Worm (Caenorhabditis elegans) whole organism, young adult: Measurements from ENCODE around the gene F48E3.9.
A peak's percentile ranks its signal among the peaks of the same experiment; 100 is the strongest.

Experiments used
- B0019.2 ChIP-seq: fragments of 200-800 bp; sonication (Bioruptor generic); conservative IDR thresholded peaks from 2 replicates; pipeline ENCODE4 v1.3.6; 2022; ENCODE audit warnings: missing genetic modification reagents, missing genetic modification characterization, missing compliant biosample characterization
- D2030.7 ChIP-seq: fragments of 200-800 bp; sonication (Bioruptor generic); IDR thresholded peaks from 2 replicates; pipeline ENCODE4 v1.3.6; 2022; ENCODE audit warnings: missing genetic modification reagents, missing genetic modification characterization, missing compliant biosample characterization
- F10E7.11 ChIP-seq: sonication (generic microtip); optimal IDR thresholded peaks from 2 replicates; lab custom pipeline; 2017; ENCODE audit warnings: mild to moderate bottlenecking, missing genetic modification characterization, moderate library complexity, missing compliant biosample characterization
- F23B12.7 ChIP-seq: sonication (generic microtip); optimal IDR thresholded peaks from 2 replicates; lab custom pipeline; 2017; ENCODE audit warnings: missing genetic modification characterization, mild to moderate bottlenecking, missing compliant biosample characterization, antibody characterized with exemption, moderate library complexity; ENCODE audit not compliant: insufficient read depth
- F37B4.10 ChIP-seq: fragments of 200-800 bp; sonication (Bioruptor generic); IDR thresholded peaks from 2 replicates; pipeline ENCODE4 v1.3.6; 2022; ENCODE audit warnings: missing genetic modification characterization, missing compliant biosample characterization
- F55B11.4 ChIP-seq: sonication (generic microtip); optimal IDR thresholded peaks from 2 replicates; lab custom pipeline; 2016; ENCODE audit warnings: missing compliant biosample characterization, missing genetic modification characterization, borderline replicate concordance; ENCODE audit not compliant: insufficient read depth
- F57C9.4 ChIP-seq: sonication (generic microtip); optimal IDR thresholded peaks from 2 replicates; lab custom pipeline; 2017; ENCODE audit warnings: mild to moderate bottlenecking, missing genetic modification characterization, missing compliant biosample characterization
- T07F8.4 ChIP-seq: sonication (generic microtip); optimal IDR thresholded peaks from 2 replicates; lab custom pipeline; 2016; ENCODE audit warnings: mild to moderate bottlenecking, missing genetic modification characterization, moderate library complexity, missing compliant biosample characterization
- T26A5.8 ChIP-seq: sonication (generic microtip); optimal IDR thresholded peaks from 2 replicates; lab custom pipeline; 2016; ENCODE audit warnings: missing genetic modification characterization, missing compliant biosample characterization
- Y53G8AR.9 ChIP-seq: fragments of 200-800 bp; sonication (Bioruptor generic); conservative IDR thresholded peaks from 2 replicates; pipeline ENCODE4 v1.3.6; 2022; ENCODE audit warnings: missing genetic modification reagents, missing genetic modification characterization, missing compliant biosample characterization
- Y95B8A.8 ChIP-seq: fragments of 200-800 bp; sonication (Bioruptor generic); IDR thresholded peaks from 2 replicates; pipeline ENCODE4 v1.3.6; 2022; ENCODE audit warnings: missing genetic modification reagents, missing genetic modification characterization, missing compliant biosample characterization
- akir-1 ChIP-seq: fragments of 200-800 bp; sonication (Bioruptor generic); optimal IDR thresholded peaks from 2 replicates; lab custom pipeline; 2018; ENCODE audit warnings: mild to moderate bottlenecking, missing genetic modification characterization, moderate library complexity, missing compliant biosample characterization
- attf-5 ChIP-seq: fragments of 200-800 bp; sonication (Bioruptor generic); optimal IDR thresholded peaks from 2 replicates; lab custom pipeline; 2018; ENCODE audit warnings: mild to moderate bottlenecking, missing genetic modification characterization, missing compliant biosample characterization
- bed-1 ChIP-seq: fragments of 200-800 bp; sonication (Bioruptor generic); IDR thresholded peaks from 2 replicates; pipeline ENCODE4 v1.3.6; 2022; ENCODE audit warnings: missing genetic modification reagents, missing genetic modification characterization, missing compliant biosample characterization
- ccch-3 ChIP-seq: fragments of 200-800 bp; sonication (Bioruptor generic); optimal IDR thresholded peaks from 2 replicates; lab custom pipeline; 2018; ENCODE audit warnings: mild to moderate bottlenecking, missing genetic modification characterization, missing compliant biosample characterization
- cebp-1 ChIP-seq, 2 experiments: fragments of 200-800 bp in 1 of 2; sonication (Bioruptor generic) in 1 of 2; sonication (generic microtip) in 1 of 2; IDR thresholded peaks in 1 of 2; optimal IDR thresholded peaks in 1 of 2; 2 replicates each; pipeline versions ENCODE4 v1.3.6 to Lab custom; 2017 to 2022; ENCODE audit warnings: missing compliant biosample characterization in 2 of 2, missing genetic modification characterization in 2 of 2, mild to moderate bottlenecking in 1 of 2, missing genetic modification reagents in 1 of 2, moderate library complexity in 1 of 2
- cebp-2 ChIP-seq: fragments of 200-800 bp; sonication (Bioruptor generic); IDR thresholded peaks from 2 replicates; pipeline ENCODE4 v1.3.6; 2022; ENCODE audit warnings: missing genetic modification characterization, missing compliant biosample characterization
- ceh-40 ChIP-seq: fragments of 200-800 bp; sonication (Bioruptor generic); IDR thresholded peaks from 2 replicates; pipeline ENCODE4 v1.3.6; 2022; ENCODE audit warnings: missing genetic modification characterization, missing compliant biosample characterization
- ceh-91 ChIP-seq: fragments of 200-800 bp; sonication (Bioruptor generic); IDR thresholded peaks from 2 replicates; pipeline ENCODE4 v1.3.6; 2022; ENCODE audit warnings: missing genetic modification reagents, missing genetic modification characterization, missing compliant biosample characterization
- efl-1 ChIP-seq: fragments of 150-350 bp; optimal IDR thresholded peaks from 2 replicates; lab custom pipeline; 2014; ENCODE audit warnings: missing biosample characterization, missing genetic modification reagents, missing genetic modification characterization
- egrh-3 ChIP-seq: fragments of 200-800 bp; sonication (Bioruptor generic); IDR thresholded peaks from 2 replicates; pipeline ENCODE4 v1.3.6; 2022; ENCODE audit warnings: missing genetic modification reagents, missing genetic modification characterization, missing compliant biosample characterization
- ets-4 ChIP-seq: fragments of 200-800 bp; sonication (Bioruptor generic); optimal IDR thresholded peaks from 2 replicates; lab custom pipeline; 2018; ENCODE audit warnings: mild to moderate bottlenecking, missing genetic modification characterization, missing compliant biosample characterization
- him-1 ChIP-seq: sonication (generic microtip); optimal IDR thresholded peaks from 2 replicates; lab custom pipeline; 2016; ENCODE audit warnings: missing genotype, missing genetic modification reagents, missing genetic modification characterization, missing compliant biosample characterization
- hlh-26 ChIP-seq: fragments of 200-800 bp; sonication (Bioruptor generic); conservative IDR thresholded peaks from 2 replicates; pipeline ENCODE4 v1.3.6; 2022; ENCODE audit warnings: missing genetic modification reagents, missing genetic modification characterization, missing compliant biosample characterization
- hmg-1.2 ChIP-seq: fragments of 200-800 bp; sonication (Bioruptor generic); IDR thresholded peaks from 2 replicates; pipeline ENCODE4 v1.3.6; 2022; ENCODE audit warnings: missing genetic modification reagents, missing genetic modification characterization, missing compliant biosample characterization
- lin-26 ChIP-seq: fragments of 200-800 bp; sonication (Bioruptor generic); IDR thresholded peaks from 2 replicates; pipeline ENCODE4 v1.3.6; 2022; ENCODE audit warnings: missing genetic modification reagents, missing genetic modification characterization, missing compliant biosample characterization
- nfya-2 ChIP-seq: fragments of 200-800 bp; sonication (Bioruptor generic); IDR thresholded peaks from 2 replicates; pipeline ENCODE4 v1.3.6; 2022; ENCODE audit warnings: missing genetic modification reagents, missing genetic modification characterization, missing compliant biosample characterization
- nfyb-1 ChIP-seq: fragments of 200-800 bp; sonication (Bioruptor generic); IDR thresholded peaks from 2 replicates; pipeline ENCODE4 v1.3.6; 2022; ENCODE audit warnings: missing genetic modification reagents, missing genetic modification characterization, missing compliant biosample characterization
- nhr-179 ChIP-seq: sonication (generic microtip); optimal IDR thresholded peaks from 2 replicates; lab custom pipeline; 2016; ENCODE audit warnings: mild to moderate bottlenecking, missing genetic modification characterization, missing compliant biosample characterization
- repo-1 ChIP-seq: sonication (generic microtip); optimal IDR thresholded peaks from 2 replicates; lab custom pipeline; 2017; ENCODE audit warnings: mild to moderate bottlenecking, missing genetic modification characterization, missing compliant biosample characterization
- sptf-2 ChIP-seq: fragments of 200-800 bp; sonication (Bioruptor generic); optimal IDR thresholded peaks from 2 replicates; lab custom pipeline; 2018; ENCODE audit warnings: mild to moderate bottlenecking, missing genetic modification characterization, missing compliant biosample characterization
- zfh-2 ChIP-seq: fragments of 200-800 bp; sonication (Bioruptor generic); conservative IDR thresholded peaks from 2 replicates; pipeline ENCODE4 v1.3.6; 2022; ENCODE audit warnings: missing genetic modification reagents, missing genetic modification characterization, missing compliant biosample characterization
- zim-3 ChIP-seq: sonication (generic microtip); optimal IDR thresholded peaks from 2 replicates; lab custom pipeline; 2017; ENCODE audit warnings: mild to moderate bottlenecking, missing genetic modification characterization, moderate library complexity, missing compliant biosample characterization
- ztf-22 ChIP-seq: fragments of 200-800 bp; sonication (Bioruptor generic); optimal IDR thresholded peaks from 2 replicates; lab custom pipeline; 2018; ENCODE audit warnings: mild to moderate bottlenecking, missing genetic modification characterization, moderate library complexity, missing compliant biosample characterization

Gene F48E3.9

DNA sequence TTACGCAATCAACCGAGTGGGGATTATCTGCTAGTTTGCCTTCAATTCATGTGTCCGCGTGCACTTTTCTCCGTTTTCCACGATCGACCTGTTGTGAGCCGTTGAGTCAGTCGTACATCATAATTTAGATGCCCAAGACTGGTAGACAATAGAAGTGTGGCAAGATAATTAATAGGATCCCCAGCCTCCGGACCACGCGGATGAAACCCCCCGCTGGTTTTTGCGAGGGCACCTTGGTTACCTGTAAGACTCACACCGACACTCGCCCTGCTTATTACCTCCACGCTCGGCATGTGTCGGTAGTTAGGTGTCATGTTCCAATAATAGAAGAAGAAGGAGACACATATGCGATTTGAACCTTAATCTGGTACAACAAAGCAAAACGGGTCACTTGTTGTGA, 24.9 kb upstream of the F48E3.9 start:
- TF ChIP-seq cebp-2 (GFP tag; lab: Robert Waterston, UW) (no peak), Y95B8A.8 (no peak), hlh-26 (no peak), lin-26 (no peak)
- TF ChIP-seq, all 124 proteins: peak for 0

DNA sequence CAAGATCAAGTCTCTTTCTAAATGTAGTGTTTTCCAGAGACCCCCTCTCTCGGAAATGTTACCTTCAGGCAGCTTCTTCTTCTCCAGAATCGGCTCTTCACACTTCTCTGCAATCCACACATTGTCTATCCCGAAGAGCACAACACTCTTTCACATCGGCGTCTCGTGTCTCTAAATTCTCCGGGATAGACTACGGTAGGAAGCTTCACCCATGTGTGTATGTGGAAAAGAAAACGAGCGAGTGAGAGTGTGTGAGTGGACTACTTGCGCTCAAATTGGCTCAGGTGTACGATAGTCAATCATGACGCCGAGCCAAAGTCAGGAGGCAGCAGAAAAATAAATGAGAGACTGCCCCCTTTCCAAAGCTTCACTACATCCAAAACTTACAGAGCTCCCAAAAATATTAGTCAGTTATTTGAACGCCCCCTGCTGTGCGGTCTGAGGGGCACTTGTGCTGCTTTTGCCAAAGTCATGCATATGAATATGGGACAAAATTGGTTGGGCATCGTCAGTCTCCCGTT, 23.6 kb upstream of the F48E3.9 start:
- TF ChIP-seq akir-1 = no peak
- TF ChIP-seq F55B11.4 (tag; lab: Kevin White, UChicago) = no peak
- no peak for TF ChIP-seq repo-1 (tag; lab: Kevin White, UChicago)
- no peak for TF ChIP-seq egrh-3 (GFP tag; lab: Robert Waterston, UW)
- no peak for TF ChIP-seq nhr-179
- no peak for TF ChIP-seq ets-4 (GFP tag; lab: Kevin White, UChicago)
- no peak for TF ChIP-seq B0019.2 (GFP tag; lab: Robert Waterston, UW)
- TF ChIP-seq F37B4.10 (GFP tag; lab: Robert Waterston, UW) = no peak
- TF ChIP-seq T26A5.8 = no peak
- TF ChIP-seq bed-1 (GFP tag; lab: Robert Waterston, UW) = no peak
- TF ChIP-seq F57C9.4 = no peak
- TF ChIP-seq sptf-2 (GFP tag; lab: Kevin White, UChicago) = no peak
- no peak for TF ChIP-seq nfya-2 (GFP tag; lab: Robert Waterston, UW)
- no peak for TF ChIP-seq D2030.7 (GFP tag; lab: Robert Waterston, UW)
- no peak for TF ChIP-seq him-1 (tag; lab: Kevin White, UChicago)

DNA sequence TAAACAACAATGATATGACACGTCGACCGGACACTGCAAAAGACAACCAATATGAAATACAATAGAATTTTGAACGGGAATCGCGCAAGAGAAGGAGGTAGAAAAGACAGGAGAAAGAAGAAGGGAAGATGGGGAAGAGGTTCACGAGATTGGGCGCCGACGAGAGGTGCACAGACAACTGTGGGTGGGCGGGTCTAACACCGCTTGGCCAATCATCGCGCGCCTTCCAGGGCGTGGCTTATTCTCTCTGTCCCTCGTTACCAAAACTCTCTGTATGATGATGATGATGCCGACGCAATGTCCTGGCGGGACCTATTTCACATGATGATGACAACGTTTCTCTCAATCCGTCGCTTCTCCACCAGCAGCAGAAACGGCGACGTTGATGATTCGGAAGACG, 20.3 kb upstream of the F48E3.9 start:
- TF ChIP-seq nfyb-1 (GFP tag; lab: Robert Waterston, UW) (peak; percentile 79), egrh-3 (GFP tag; lab: Robert Waterston, UW) (0 out of 2 replicates have a peak, but pooled peaks have one; percentile 15), zfh-2 (GFP tag; lab: Robert Waterston, UW) (peak; percentile 74), F23B12.7 (tag; lab: Kevin White, UChicago) (no peak), hmg-1.2 (GFP tag; lab: Robert Waterston, UW) (no peak)

DNA sequence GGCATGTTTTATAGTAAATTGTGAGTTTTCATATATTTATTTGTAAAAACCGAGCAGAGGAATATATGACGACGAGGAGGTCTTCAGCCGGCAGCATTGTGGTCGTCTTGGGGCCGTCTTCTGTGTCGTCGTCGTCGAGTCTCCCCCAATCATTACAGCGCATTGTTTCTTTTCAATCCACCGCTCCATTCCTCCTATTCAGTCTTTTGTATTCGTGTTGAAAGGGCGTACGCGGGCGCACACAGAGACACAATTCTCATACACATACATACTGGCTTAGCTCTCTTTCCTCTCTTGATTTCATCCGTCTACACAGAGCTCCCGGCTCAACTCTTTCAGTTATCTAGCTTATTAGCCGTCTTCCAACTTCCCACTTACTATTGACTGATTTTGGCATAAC, 17.2 kb upstream of the F48E3.9 start, which contains the start of gene sox-2:
Gene sox-2, minus strand, starts transcription at position 100 of the 400 bp plus-strand sequence.
- TF ChIP-seq zfh-2 (GFP tag; lab: Robert Waterston, UW) = 0 out of 2 replicates have a peak, but pooled peaks have one; percentile 7
- 0 out of 2 replicates have a peak, but pooled peaks have one; percentile 38 for TF ChIP-seq ceh-40
- TF ChIP-seq repo-1 (tag; lab: Kevin White, UChicago) = no peak
- no peak for TF ChIP-seq efl-1 (GFP tag; lab: Kevin White, UChicago)
- TF ChIP-seq ccch-3 = no peak
- TF ChIP-seq cebp-1 (GFP tag; IDR thresholded peaks at IDR 0.05; lab: Robert Waterston, UW) = no peak
- TF ChIP-seq cebp-1 (tag; optimal IDR thresholded peaks at IDR 0.05; lab: Kevin White, UChicago) = no peak
- TF ChIP-seq ztf-22 (GFP tag; lab: Kevin White, UChicago) = no peak
- no peak for TF ChIP-seq ceh-91 (GFP tag; lab: Robert Waterston, UW)
- TF ChIP-seq bed-1 (GFP tag; lab: Robert Waterston, UW) = no peak
- TF ChIP-seq F10E7.11 (tag; lab: Kevin White, UChicago) = no peak
- TF ChIP-seq zim-3 = no peak

DNA sequence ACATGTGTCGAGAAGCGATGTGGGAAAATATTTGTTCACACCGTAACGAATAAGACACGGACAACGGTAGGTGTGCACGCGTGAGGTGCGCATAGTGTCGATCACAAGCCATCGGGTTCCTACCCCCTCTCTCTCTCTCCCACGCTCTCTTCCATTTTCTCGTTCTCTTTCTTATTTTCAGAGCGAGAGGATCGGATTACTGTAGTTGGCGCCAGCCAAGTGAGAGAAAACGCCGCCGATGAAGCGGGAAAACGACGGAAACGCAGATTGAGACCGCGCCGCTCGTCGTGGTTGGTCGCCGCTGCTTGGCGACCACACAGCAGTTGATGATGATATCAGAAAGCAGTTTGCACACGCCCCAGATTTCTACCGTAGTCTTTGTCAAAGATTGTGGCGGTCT, 16.5 kb upstream of the F48E3.9 start:
- TF ChIP-seq T07F8.4 (tag; lab: Kevin White, UChicago) = no peak
- peak; percentile 91 for TF ChIP-seq zfh-2 (GFP tag; lab: Robert Waterston, UW)
- TF ChIP-seq him-1 (tag; lab: Kevin White, UChicago) = no peak
- peak; percentile 58; the same call in 1 of the 2 replicates for TF ChIP-seq nfyb-1 (GFP tag; lab: Robert Waterston, UW)
- 0 out of 2 replicates have a peak, but pooled peaks have one; percentile 30 for TF ChIP-seq Y53G8AR.9 (GFP tag; lab: Robert Waterston, UW)
- TF ChIP-seq attf-5 = no peak
